Worm (Caenorhabditis elegans) whole organism, L1 larva: ENCODE results near the gene Y116A8C.38.

Experiments used
- ceh-8 ChIP-seq: fragments of 200-800 bp; sonication (Bioruptor generic); optimal IDR thresholded peaks from 2 replicates; lab custom pipeline; 2018; ENCODE audit warnings: mild to moderate bottlenecking, missing genetic modification characterization, moderate library complexity, missing compliant biosample characterization
- ets-5 ChIP-seq: fragments of 200-800 bp; sonication (Bioruptor generic); IDR thresholded peaks from 2 replicates; pipeline ENCODE4 v1.3.6; 2022; ENCODE audit warnings: missing genetic modification characterization, missing compliant biosample characterization
- fkh-10 ChIP-seq: sonication (generic microtip); optimal IDR thresholded peaks from 2 replicates; lab custom pipeline; 2017; ENCODE audit warnings: missing biosample characterization, missing genetic modification reagents, missing genetic modification characterization
- nhr-28 ChIP-seq: fragments of 150-350 bp; optimal IDR thresholded peaks from 2 replicates; lab custom pipeline; 2014; ENCODE audit warnings: missing biosample characterization, missing genetic modification characterization
- nhr-77 ChIP-seq: fragments of 150-350 bp; optimal IDR thresholded peaks from 2 replicates; lab custom pipeline; 2014; ENCODE audit warnings: missing biosample characterization, missing genetic modification characterization
- zip-4 ChIP-seq: fragments of 200-800 bp; sonication (Bioruptor generic); optimal IDR thresholded peaks from 2 replicates; lab custom pipeline; 2018; ENCODE audit warnings: mild to moderate bottlenecking, missing genetic modification characterization, moderate library complexity, missing compliant biosample characterization

ce11 chrIV:17174087-17174486 lies 42.7 kb downstream of the Y116A8C.38 start:
- TF ChIP-seq nhr-77 (tag; lab: Kevin White, UChicago) (no peak), fkh-10 (no peak), ets-5 (GFP tag; lab: Robert Waterston, UW) (no peak), zip-4 (GFP tag; lab: Kevin White, UChicago) (no peak), nhr-28 (tag; lab: Kevin White, UChicago) (no peak), ceh-8 (no peak)
